Fruit fly (Drosophila melanogaster): Measurements from ENCODE around the gene Nemp.
A peak's percentile ranks its signal among the peaks of the same experiment; 100 is the strongest.

Nemp gene

DNA sequence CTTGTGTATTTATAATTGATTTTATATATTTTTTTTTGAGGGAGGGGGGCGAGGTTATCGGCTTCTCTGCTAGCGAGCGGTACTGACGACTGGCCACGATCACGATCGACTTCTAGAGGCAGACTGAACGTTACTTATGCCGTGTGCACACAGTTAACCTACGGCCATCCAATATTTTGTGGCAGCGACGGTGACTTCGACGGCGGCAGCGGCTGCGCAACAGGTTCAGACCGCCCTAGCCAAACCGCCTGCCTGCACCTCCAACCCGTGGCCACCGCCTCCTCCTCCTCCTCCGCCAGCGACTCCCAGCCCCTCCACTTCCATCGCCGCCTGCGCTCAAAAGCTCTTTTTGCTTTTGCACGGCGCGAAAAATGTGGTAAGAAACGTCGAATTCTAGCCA is 33.4 kb downstream of the Nemp start, which contains the start of gene CG9782 (continued):
- TF ChIP-seq prd (optimal IDR thresholded peaks at IDR 0.05) (no peak), prd (GFP tag; IDR thresholded peaks at IDR 0.05) (no peak), ab (GFP tag; optimal IDR thresholded peaks at IDR 0.05) (no peak), CG9215 (GFP tag; IDR thresholded peaks at IDR 0.05) (no peak), da (GFP tag; optimal IDR thresholded peaks at IDR 0.05) (no peak), pho (GFP tag; optimal IDR thresholded peaks at IDR 0.05) (no peak), CG14965 (GFP tag; optimal IDR thresholded peaks at IDR 0.05; ENCODE audit: borderline replicate concordance) (no peak), psq (GFP tag; optimal IDR thresholded peaks at IDR 0.05) (no peak), Pdp1 (GFP tag; optimal IDR thresholded peaks at IDR 0.05) (no peak), Adf1 (GFP tag; IDR thresholded peaks at IDR 0.05) (peak; percentile 81), ci (GFP tag; IDR thresholded peaks at IDR 0.05) (peak; percentile 51; the same call in 2 of the 3 replicates), CG14860 (GFP tag; IDR thresholded peaks at IDR 0.05; ENCODE audit: partially characterized antibody) (no peak), bbx (GFP tag; IDR thresholded peaks at IDR 0.05; ENCODE audit: partially characterized antibody) (peak; percentile 17; the same call in 1 of the 2 replicates), HLH54F (GFP tag; optimal IDR thresholded peaks at IDR 0.05) (no peak), dysf (GFP tag; IDR thresholded peaks at IDR 0.05) (0 out of 3 replicates have a peak, but pooled peaks have one; percentile 16), CG6175 (GFP tag; IDR thresholded peaks at IDR 0.05) (peak; percentile 91), exex (tag; optimal IDR thresholded peaks at IDR 0.05) (no peak), B-H1 (GFP tag; IDR thresholded peaks at IDR 0.05) (no peak), MBD-R2 (GFP tag; IDR thresholded peaks at IDR 0.05) (0 out of 2 replicates have a peak, but pooled peaks have one; percentile 10), al (GFP tag; IDR thresholded peaks at IDR 0.05) (no peak), CG30020 (tag; optimal IDR thresholded peaks at IDR 0.05) (no peak), CG12769 (tag; optimal IDR thresholded peaks at IDR 0.05) (peak; percentile 80), CG17802 (tag; optimal IDR thresholded peaks at IDR 0.05) (no peak), so (GFP tag; IDR thresholded peaks at IDR 0.05) (no peak), CG12299 (tag; optimal IDR thresholded peaks at IDR 0.05) (no peak), sr (GFP tag; IDR thresholded peaks at IDR 0.05) (peak; percentile 72), Camta (GFP tag; optimal IDR thresholded peaks at IDR 0.05) (no peak), jumu (GFP tag; optimal IDR thresholded peaks at IDR 0.05) (no peak), CG13287 (GFP tag; IDR thresholded peaks at IDR 0.05; ENCODE audit: partially characterized antibody) (peak; percentile 18; the same call in 1 of the 2 replicates), Atf3 (GFP tag; optimal IDR thresholded peaks at IDR 0.05) (no peak), crol (GFP tag; IDR thresholded peaks at IDR 0.05) (peak; percentile 84), slou (GFP tag; optimal IDR thresholded peaks at IDR 0.05) (no peak), gt (GFP tag; IDR thresholded peaks at IDR 0.05) (no peak), CG31365 (tag; optimal IDR thresholded peaks at IDR 0.05) (no peak), Aef1 (GFP tag; IDR thresholded peaks at IDR 0.05) (no peak), cwo (GFP tag; optimal IDR thresholded peaks at IDR 0.05) (peak; percentile 0), z (GFP tag; IDR thresholded peaks at IDR 0.05) (peak; percentile 77; the same call in 2 of the 3 replicates), wor (GFP tag; IDR thresholded peaks at IDR 0.05) (no peak), odd (GFP tag; optimal IDR thresholded peaks at IDR 0.05) (no peak), Lhr (GFP tag; optimal IDR thresholded peaks at IDR 0.05) (no peak), CG33557 (GFP tag; optimal IDR thresholded peaks at IDR 0.05) (no peak), CG7556 (GFP tag; optimal IDR thresholded peaks at IDR 0.05) (no peak), Drgx (GFP tag; IDR thresholded peaks at IDR 0.05) (no peak), repo (GFP tag; optimal IDR thresholded peaks at IDR 0.05) (no peak), CG7372 (GFP tag; IDR thresholded peaks at IDR 0.05) (no peak), CG14667 (GFP tag; IDR thresholded peaks at IDR 0.05) (no peak), CG8478 (optimal IDR thresholded peaks at IDR 0.05) (no peak), Fer2 (tag; optimal IDR thresholded peaks at IDR 0.05) (no peak), CG10654 (GFP tag; optimal IDR thresholded peaks at IDR 0.05) (no peak), CG32772 (GFP tag; IDR thresholded peaks at IDR 0.05) (no peak), ase (GFP tag; IDR thresholded peaks at IDR 0.05) (no peak), Six4 (GFP tag; optimal IDR thresholded peaks at IDR 0.05) (no peak), Bgb (GFP tag; IDR thresholded peaks at IDR 0.05; ENCODE audit: partially characterized antibody) (0 out of 2 replicates have a peak, but pooled peaks have one; percentile 36)

Data from whole organism, embryonic.